Worm (Caenorhabditis elegans) whole organism, dauer: ENCODE results near the gene dnj-15.
"Not testable (repeated sequence)": the region's sequence is repeated elsewhere in the genome, so short reads cannot be mapped to it uniquely, and the experiment has no call there.

ENCODE experiments used
- unc-62 ChIP-seq: sonication (generic microtip); optimal IDR thresholded peaks from 2 replicates; lab custom pipeline; 2017; ENCODE audit warnings: missing biosample characterization, missing genetic modification reagents, missing genetic modification characterization

dnj-15 gene

ce11 chrIV:4176088-4176487, at the start of gene dnj-15:
Gene dnj-15 (plus strand): TSS chrIV:4176388.
- no peak for TF ChIP-seq unc-62 (GFP tag; lab: Kevin White, UChicago)

ce11 chrIV:4135744-4136143, 40.4 kb upstream of the dnj-15 start, which contains the start of gene F49F1.17:
Gene F49F1.17 (minus strand): TSS chrIV:4135844.
- no peak for TF ChIP-seq unc-62 (GFP tag; lab: Kevin White, UChicago)

ce11 chrIV:4137472-4137871, 38.7 kb upstream of the dnj-15 start, which contains the start of gene F49F1.9:
Gene F49F1.9 (minus strand): TSS chrIV:4137572.
- no peak for TF ChIP-seq unc-62 (GFP tag; lab: Kevin White, UChicago)

- no peak for TF ChIP-seq unc-62 (GFP tag; lab: Kevin White, UChicago)
Measured at ce11 chrIV:4139022-4139421, 37.2 kb upstream of the dnj-15 start, which contains the start of gene F49F1.10. Gene F49F1.10 (minus strand): TSS chrIV:4139122.

- TF ChIP-seq unc-62 (GFP tag; lab: Kevin White, UChicago), result no peak
Measured at ce11 chrIV:4140265-4140664, 35.9 kb upstream of the dnj-15 start, which contains the start of gene F49F1.18. Gene F49F1.18 (minus strand): TSS chrIV:4140365.

- TF ChIP-seq unc-62 (GFP tag; lab: Kevin White, UChicago), result no peak
Measured at ce11 chrIV:4141311-4141710, 34.9 kb upstream of the dnj-15 start, which contains the start of gene F49F1.11. Gene F49F1.11 (minus strand): TSS chrIV:4141411.

ce11 chrIV:4142986-4143385, 33.2 kb upstream of the dnj-15 start, which contains the start of gene F49F1.12:
Gene F49F1.12 (minus strand): TSS chrIV:4143086.
- not testable (repeated sequence) for TF ChIP-seq unc-62 (GFP tag; lab: Kevin White, UChicago)

- no peak for TF ChIP-seq unc-62 (GFP tag; lab: Kevin White, UChicago)
Measured at ce11 chrIV:4144784-4145183, 31.4 kb upstream of the dnj-15 start, which contains the start of gene R07C12.3. Gene R07C12.3 (plus strand): TSS chrIV:4145084.

- TF ChIP-seq unc-62 (GFP tag; lab: Kevin White, UChicago), result no peak
Measured at ce11 chrIV:4147891-4148290, 28.3 kb upstream of the dnj-15 start.

ce11 chrIV:4150138-4150537, 26.1 kb upstream of the dnj-15 start:
- TF ChIP-seq unc-62 (GFP tag; lab: Kevin White, UChicago), result no peak

- TF ChIP-seq unc-62 (GFP tag; lab: Kevin White, UChicago), result no peak
Measured at ce11 chrIV:4152143-4152542, 24.0 kb upstream of the dnj-15 start, which contains the start of the genes K08D10.10 and R07C12.1. Gene K08D10.10 (plus strand): TSS chrIV:4152235. Gene R07C12.1 (plus strand): TSS chrIV:4152456.

ce11 chrIV:4154641-4155040, 21.5 kb upstream of the dnj-15 start, which contains the start of gene K08D10.14:
Gene K08D10.14 (plus strand): TSS chrIV:4154941.
- no peak for TF ChIP-seq unc-62 (GFP tag; lab: Kevin White, UChicago)

- TF ChIP-seq unc-62 (GFP tag; lab: Kevin White, UChicago), result no peak
Measured at ce11 chrIV:4162121-4162520, 14.1 kb upstream of the dnj-15 start, which contains the start of gene scrm-5. Gene scrm-5 (plus strand): TSS chrIV:4162421.

- TF ChIP-seq unc-62 (GFP tag; lab: Kevin White, UChicago), result no peak
Measured at ce11 chrIV:4164392-4164791, 11.8 kb upstream of the dnj-15 start, which contains the start of gene scrm-8. Gene scrm-8 (plus strand): TSS chrIV:4164692.

- TF ChIP-seq unc-62 (GFP tag; lab: Kevin White, UChicago), result no peak
Measured at ce11 chrIV:4167296-4167695, 8.9 kb upstream of the dnj-15 start.

- TF ChIP-seq unc-62 (GFP tag; lab: Kevin White, UChicago), result no peak
Measured at ce11 chrIV:4171531-4172163, 4.5 kb upstream of the dnj-15 start, which contains the start of the genes K08D10.13 and rnp-2. Gene K08D10.13 (minus strand): TSS chrIV:4171581. Gene rnp-2 (plus strand): TSS chrIV:4172076.
